Worm (Caenorhabditis elegans): Measurements from ENCODE around the gene mbr-1.

- TF ChIP-seq sea-1 (GFP tag; conservative IDR thresholded peaks at IDR 0.05), result no peak
- TF ChIP-seq flt-1 (GFP tag; IDR thresholded peaks at IDR 0.05), result no peak
- no peak for TF ChIP-seq hmg-4 (GFP tag; optimal IDR thresholded peaks at IDR 0.05)
- no peak for TF ChIP-seq ama-1 (optimal IDR thresholded peaks at IDR 0.05)
- no peak for TF ChIP-seq ceh-36 (tag; optimal IDR thresholded peaks at IDR 0.05)
- TF ChIP-seq tbx-11 (GFP tag; IDR thresholded peaks at IDR 0.05), result no peak
- TF ChIP-seq hmbx-1 (tag; optimal IDR thresholded peaks at IDR 0.05), result no peak
- TF ChIP-seq pes-1 (GFP tag; IDR thresholded peaks at IDR 0.05), result no peak
- no peak for TF ChIP-seq tbx-37 (GFP tag; conservative IDR thresholded peaks at IDR 0.05)
- TF ChIP-seq tra-4 (tag; optimal IDR thresholded peaks at IDR 0.05), result no peak
- no peak for TF ChIP-seq ceh-13 (GFP tag; optimal IDR thresholded peaks at IDR 0.05)
- TF ChIP-seq F13C5.2 (tag; optimal IDR thresholded peaks at IDR 0.05), result no peak
Measured at ce11 chrX:10763383-10763782, 41.5 kb upstream of the mbr-1 start.
